Worm (Caenorhabditis elegans): ENCODE measurements around the gene R08E3.1.

DNA sequence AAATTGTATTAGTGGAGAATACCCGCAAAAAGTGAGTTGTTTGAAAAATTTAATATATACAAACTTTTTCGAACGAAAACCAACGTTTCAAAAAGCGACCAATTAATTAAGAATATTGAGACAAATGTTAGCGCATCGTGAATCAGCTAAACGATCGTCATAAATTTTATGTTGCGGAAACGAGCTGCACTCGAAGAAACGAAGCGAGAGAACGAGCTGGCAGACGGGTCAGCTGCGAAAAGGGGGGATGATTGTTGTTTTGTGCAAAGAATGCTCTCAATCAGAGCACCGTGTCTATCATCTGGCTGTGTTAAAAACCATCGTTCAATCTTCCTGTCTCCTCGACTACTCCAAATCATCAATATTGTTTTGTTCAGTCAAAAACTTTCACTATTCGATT, 18.5 kb upstream of the R08E3.1 start:
- TF ChIP-seq elt-2 (tag; optimal IDR thresholded peaks at IDR 0.05) (no peak), ceh-19 (GFP tag; optimal IDR thresholded peaks at IDR 0.05) (no peak), ama-1 (optimal IDR thresholded peaks at IDR 0.05) (no peak), pat-9 (tag; optimal IDR thresholded peaks at IDR 0.05) (no peak), K09A11.1 (tag; optimal IDR thresholded peaks at IDR 0.05; ENCODE audit: insufficient read depth) (no peak), ceh-48 (tag; optimal IDR thresholded peaks at IDR 0.05) (no peak), ceh-9 (tag; optimal IDR thresholded peaks at IDR 0.05) (no peak), fkh-10 (GFP tag; optimal IDR thresholded peaks at IDR 0.05) (no peak), eyg-1 (tag; optimal IDR thresholded peaks at IDR 0.05) (no peak), sdc-2 (tag; optimal IDR thresholded peaks at IDR 0.05) (no peak)
